Worm (Caenorhabditis elegans) whole organism, L4 larva: ENCODE data around the gene K06H6.4.

Experiments
- T20F7.1 ChIP-seq: fragments of 200-800 bp; sonication (Bioruptor generic); optimal IDR thresholded peaks from 2 replicates; lab custom pipeline; 2018; ENCODE audit warnings: mild to moderate bottlenecking, missing genetic modification characterization, missing compliant biosample characterization
- nhr-237 ChIP-seq: sonication (generic microtip); optimal IDR thresholded peaks from 2 replicates; lab custom pipeline; 2017; ENCODE audit warnings: missing biosample characterization, missing genetic modification characterization
- nhr-77 ChIP-seq: fragments of 150-350 bp; optimal IDR thresholded peaks from 2 replicates; lab custom pipeline; 2014; ENCODE audit warnings: missing biosample characterization, missing genetic modification characterization
- pqm-1 ChIP-seq: sonication (generic microtip); optimal IDR thresholded peaks from 2 replicates; lab custom pipeline; 2017; ENCODE audit warnings: missing biosample characterization, missing genetic modification characterization
- skn-1 ChIP-seq: fragments of 150-350 bp; optimal IDR thresholded peaks from 2 replicates; lab custom pipeline; 2014; ENCODE audit warnings: missing biosample characterization, missing genetic modification characterization
- zfp-2 ChIP-seq: sonication (generic microtip); optimal IDR thresholded peaks from 2 replicates; lab custom pipeline; 2016; ENCODE audit warnings: mild to moderate bottlenecking, missing genetic modification characterization, missing compliant biosample characterization

DNA sequence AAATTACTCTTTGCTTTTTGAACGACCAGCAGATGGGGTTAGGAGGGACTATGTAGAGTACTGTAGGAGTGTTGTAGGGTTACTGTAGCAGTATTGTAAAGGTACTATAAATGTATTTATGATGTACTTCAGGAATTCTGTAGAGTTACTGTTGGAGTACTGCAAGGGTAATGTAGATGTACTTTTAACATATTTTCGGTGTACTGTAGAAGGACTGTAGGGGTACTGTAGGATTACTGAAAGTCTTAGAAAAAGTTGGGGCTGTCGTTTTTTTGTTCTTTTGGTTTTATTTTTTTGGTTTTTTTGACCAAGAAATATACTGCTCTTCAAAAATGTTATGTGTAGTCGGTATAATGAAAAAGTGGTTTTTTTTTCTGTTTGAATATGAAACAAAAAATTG lies 19.5 kb downstream of the K06H6.4 start:
- TF ChIP-seq nhr-237, result no peak
- no peak for TF ChIP-seq T20F7.1 (GFP tag; lab: Kevin White, UChicago)
- no peak for TF ChIP-seq skn-1 (tag; lab: Kevin White, UChicago)
- TF ChIP-seq pqm-1, result no peak
- no peak for TF ChIP-seq nhr-77 (tag; lab: Kevin White, UChicago)
- TF ChIP-seq zfp-2 (tag; lab: Kevin White, UChicago), result no peak
